Worm (Caenorhabditis elegans) whole organism, mixed stage, embryonic: ENCODE results near the gene T10C6.10.

Experiments
- bed-3 ChIP-seq: fragments of 200-800 bp; sonication (Bioruptor generic); optimal IDR thresholded peaks from 3 replicates; lab custom pipeline; 2018; ENCODE audit warnings: mild to moderate bottlenecking, missing genetic modification characterization, moderate library complexity, missing compliant biosample characterization
- blmp-1 ChIP-seq: fragments of 150-350 bp; optimal IDR thresholded peaks from 2 replicates; lab custom pipeline; 2014; ENCODE audit warnings: missing biosample characterization, missing genetic modification characterization
- ceh-43 ChIP-seq: fragments of 200-800 bp; sonication (Bioruptor generic); optimal IDR thresholded peaks from 2 replicates; lab custom pipeline; 2018; ENCODE audit warnings: mild to moderate bottlenecking, missing genetic modification characterization, moderate library complexity, missing compliant biosample characterization
- ces-1 ChIP-seq: fragments of 150-350 bp; optimal IDR thresholded peaks from 2 replicates; lab custom pipeline; 2014; ENCODE audit warnings: missing biosample characterization, missing genetic modification reagents, missing genetic modification characterization
- cnd-1 ChIP-seq: fragments of 200-800 bp; sonication (Bioruptor generic); optimal IDR thresholded peaks from 2 replicates; lab custom pipeline; 2018; ENCODE audit warnings: mild to moderate bottlenecking, missing genetic modification characterization, missing compliant biosample characterization
- elt-1 ChIP-seq: sonication (generic microtip); optimal IDR thresholded peaks from 2 replicates; lab custom pipeline; 2017; ENCODE audit warnings: missing genetic modification characterization, mild to moderate bottlenecking, missing compliant biosample characterization, antibody characterized with exemption, moderate library complexity, borderline replicate concordance; ENCODE audit not compliant: insufficient read depth
- flh-1 ChIP-seq: fragments of 200-800 bp; sonication (Bioruptor generic); optimal IDR thresholded peaks from 2 replicates; lab custom pipeline; 2018; ENCODE audit warnings: mild to moderate bottlenecking, missing genetic modification characterization, moderate library complexity, missing compliant biosample characterization
- lin-32 ChIP-seq: fragments of 200-800 bp; sonication (Bioruptor generic); optimal IDR thresholded peaks from 2 replicates; lab custom pipeline; 2018; ENCODE audit warnings: mild to moderate bottlenecking, missing genetic modification characterization, missing compliant biosample characterization
- lsy-2 ChIP-seq: fragments of 150-350 bp; optimal IDR thresholded peaks from 2 replicates; lab custom pipeline; 2014; ENCODE audit warnings: missing biosample characterization, missing genetic modification characterization
- mab-5 ChIP-seq: fragments of 150-350 bp; optimal IDR thresholded peaks from 2 replicates; lab custom pipeline; 2014; ENCODE audit warnings: missing biosample characterization, missing genetic modification characterization
- mep-1 ChIP-seq: fragments of 150-350 bp; optimal IDR thresholded peaks from 2 replicates; lab custom pipeline; 2017; ENCODE audit warnings: missing biosample characterization, missing genetic modification reagents, missing genetic modification characterization, inconsistent platforms
- nhr-12 ChIP-seq: fragments of 150-350 bp; optimal IDR thresholded peaks from 2 replicates; lab custom pipeline; 2014; ENCODE audit warnings: missing biosample characterization, missing genetic modification characterization
- nhr-237 ChIP-seq: fragments of 150-350 bp; optimal IDR thresholded peaks from 2 replicates; lab custom pipeline; 2014; ENCODE audit warnings: missing biosample characterization, missing genetic modification characterization
- nhr-28 ChIP-seq: fragments of 150-350 bp; optimal IDR thresholded peaks from 2 replicates; lab custom pipeline; 2014; ENCODE audit warnings: missing biosample characterization, missing genetic modification characterization
- nhr-76 ChIP-seq: sonication (generic microtip); optimal IDR thresholded peaks from 2 replicates; lab custom pipeline; 2017; ENCODE audit warnings: missing biosample characterization, missing genetic modification characterization
- pha-4 ChIP-seq: fragments of 150-350 bp; optimal IDR thresholded peaks from 2 replicates; lab custom pipeline; 2018; ENCODE audit warnings: missing biosample characterization, missing genetic modification reagents, missing genetic modification characterization
- snpc-4 ChIP-seq: fragments of 150-350 bp; optimal IDR thresholded peaks from 2 replicates; lab custom pipeline; 2014; ENCODE audit warnings: missing biosample characterization, missing genetic modification characterization
- sptf-1 ChIP-seq: sonication (generic microtip); optimal IDR thresholded peaks from 2 replicates; lab custom pipeline; 2017; ENCODE audit warnings: mild to moderate bottlenecking, missing genetic modification characterization, moderate library complexity, missing compliant biosample characterization
- zip-8 ChIP-seq: fragments of 150-350 bp; optimal IDR thresholded peaks from 2 replicates; lab custom pipeline; 2014; ENCODE audit warnings: missing biosample characterization, missing genetic modification characterization
- ztf-11 ChIP-seq: fragments of 150-350 bp; optimal IDR thresholded peaks from 2 replicates; lab custom pipeline; 2014; ENCODE audit warnings: missing biosample characterization, missing genetic modification characterization

T10C6.10 gene

DNA sequence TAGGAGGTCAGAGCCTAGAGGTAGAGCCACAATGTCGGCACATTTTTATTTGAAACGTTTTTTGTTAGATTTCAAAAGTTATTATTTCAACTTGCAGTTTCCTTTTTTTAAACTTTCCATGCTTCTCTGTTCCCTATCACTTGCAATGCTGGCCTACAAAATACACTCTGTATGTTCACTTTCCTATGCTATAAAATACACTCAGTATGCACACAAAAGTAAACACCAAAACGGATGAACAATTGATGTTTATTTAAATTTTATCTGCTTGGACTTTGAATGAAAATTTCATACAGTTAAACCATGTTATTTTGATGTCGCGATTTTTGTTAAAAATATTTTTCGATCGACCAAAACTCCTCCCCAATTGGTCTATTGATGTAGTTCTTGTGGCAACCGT, 44.5 kb downstream of the T10C6.10 start:
- TF ChIP-seq nhr-12 = no peak
- no peak for TF ChIP-seq pha-4 (tag; lab: Kevin White, UChicago)
- TF ChIP-seq lin-32 (GFP tag; lab: Kevin White, UChicago) = no peak
- no peak for TF ChIP-seq bed-3 (GFP tag; lab: Kevin White, UChicago)
- TF ChIP-seq ztf-11 (tag; lab: Kevin White, UChicago) = no peak
- TF ChIP-seq flh-1 (GFP tag; lab: Kevin White, UChicago) = no peak
- no peak for TF ChIP-seq ceh-43 (GFP tag; lab: Kevin White, UChicago)
- no peak for TF ChIP-seq elt-1 (tag; lab: Kevin White, UChicago)
- TF ChIP-seq zip-8 (tag; lab: Kevin White, UChicago) = no peak
- TF ChIP-seq nhr-237 (tag; lab: Kevin White, UChicago) = no peak
- no peak for TF ChIP-seq ces-1 (GFP tag; lab: Kevin White, UChicago)
- TF ChIP-seq cnd-1 = no peak
- no peak for TF ChIP-seq lsy-2 (tag; lab: Kevin White, UChicago)
- TF ChIP-seq nhr-76 = no peak
- TF ChIP-seq sptf-1 (tag; lab: Kevin White, UChicago) = no peak
- no peak for TF ChIP-seq nhr-28 (tag; lab: Kevin White, UChicago)
- no peak for TF ChIP-seq mep-1 (tag; lab: Kevin White, UChicago)
- no peak for TF ChIP-seq mab-5 (tag; lab: Kevin White, UChicago)
- TF ChIP-seq snpc-4 (tag; lab: Kevin White, UChicago) = no peak
- TF ChIP-seq blmp-1 (tag; lab: Kevin White, UChicago) = no peak
